Fruit fly (Drosophila melanogaster): ENCODE results near the gene Acbp1.

The Acbp1 gene

dm6 chr2L:8129996-8130641 lies 32.1 kb downstream of the Acbp1 start (continued):
- TF ChIP-seq sc (optimal IDR thresholded peaks at IDR 0.05) (no peak), sc (GFP tag; optimal IDR thresholded peaks at IDR 0.05) (no peak), zen (tag; optimal IDR thresholded peaks at IDR 0.05) (no peak), CG34376 (GFP tag; optimal IDR thresholded peaks at IDR 0.05) (peak; percentile 81), Mrtf (GFP tag; IDR thresholded peaks at IDR 0.05) (no peak), Poxn (GFP tag; IDR thresholded peaks at IDR 0.05) (no peak), Side (GFP tag; optimal IDR thresholded peaks at IDR 0.05) (no peak), Ssrp (tag; optimal IDR thresholded peaks at IDR 0.05) (no peak), pnt (GFP tag; optimal IDR thresholded peaks at IDR 0.05) (no peak), CG11696 (GFP tag; IDR thresholded peaks at IDR 0.05) (no peak)

dm6 chr2L:8128911-8129310 lies 33.3 kb downstream of the Acbp1 start:
- no peak for TF ChIP-seq CG18619 (GFP tag; optimal IDR thresholded peaks at IDR 0.05)
- TF ChIP-seq ranshi (GFP tag; IDR thresholded peaks at IDR 0.05) = no peak
- peak; percentile 4 for TF ChIP-seq sens (GFP tag)
- no peak for TF ChIP-seq CG8281 (tag; optimal IDR thresholded peaks at IDR 0.05)

- TF ChIP-seq B-H2 (GFP tag; optimal IDR thresholded peaks at IDR 0.05) (no peak), Mrtf (GFP tag; IDR thresholded peaks at IDR 0.05) (no peak), CG5953 (GFP tag; IDR thresholded peaks at IDR 0.05) (no peak), CG16815 (GFP tag; optimal IDR thresholded peaks at IDR 0.05) (no peak), psq (GFP tag; optimal IDR thresholded peaks at IDR 0.05) (no peak), Atf6 (GFP tag; IDR thresholded peaks at IDR 0.05) (no peak), odd (GFP tag; optimal IDR thresholded peaks at IDR 0.05) (no peak), onecut (GFP tag; IDR thresholded peaks at IDR 0.05) (no peak), sr (GFP tag; IDR thresholded peaks at IDR 0.05) (0 out of 3 replicates have a peak, but pooled peaks have one; percentile 23), CG10147 (GFP tag; optimal IDR thresholded peaks at IDR 0.05) (no peak), her (GFP tag; optimal IDR thresholded peaks at IDR 0.05) (no peak), Fer1 (GFP tag; optimal IDR thresholded peaks at IDR 0.05) (peak; percentile 5), CG9215 (GFP tag; IDR thresholded peaks at IDR 0.05) (no peak), zfh2 (GFP tag; optimal IDR thresholded peaks at IDR 0.05) (no peak), CG5245 (GFP tag; optimal IDR thresholded peaks at IDR 0.05) (no peak), Sox100B (GFP tag; optimal IDR thresholded peaks at IDR 0.05) (no peak), CG18476 (GFP tag; optimal IDR thresholded peaks at IDR 0.05) (no peak), ap (GFP tag; IDR thresholded peaks at IDR 0.05) (no peak), CG31441 (GFP tag; IDR thresholded peaks at IDR 0.05) (no peak), CG16813 (GFP tag; IDR thresholded peaks at IDR 0.05; ENCODE audit: partially characterized antibody) (peak; percentile 71), CkIIα-i1 (GFP tag; IDR thresholded peaks at IDR 0.05) (no peak), Awh (GFP tag; IDR thresholded peaks at IDR 0.05) (no peak), wek (GFP tag; optimal IDR thresholded peaks at IDR 0.05) (no peak), CG8089 (GFP tag; optimal IDR thresholded peaks at IDR 0.05) (no peak), CG17328 (GFP tag; IDR thresholded peaks at IDR 0.05) (no peak), Dad (GFP tag; optimal IDR thresholded peaks at IDR 0.05) (no peak), ken (GFP tag; IDR thresholded peaks at IDR 0.05) (no peak), Abd-B (GFP tag; optimal IDR thresholded peaks at IDR 0.05) (no peak), Poxn (GFP tag; IDR thresholded peaks at IDR 0.05) (no peak), MESR4 (GFP tag; optimal IDR thresholded peaks at IDR 0.05) (peak; percentile 73), CG2116 (GFP tag; optimal IDR thresholded peaks at IDR 0.05) (peak; percentile 93), fd64A (GFP tag; optimal IDR thresholded peaks at IDR 0.05) (no peak), ro (GFP tag; IDR thresholded peaks at IDR 0.05) (no peak), rib (GFP tag; IDR thresholded peaks at IDR 0.05) (no peak), sd (tag; optimal IDR thresholded peaks at IDR 0.05) (no peak), stc (GFP tag; IDR thresholded peaks at IDR 0.05) (no peak)
Measured at dm6 chr2L:8126849-8127602, 35.2 kb downstream of the Acbp1 start, which contains the start of the genes CG12375 and CG8668. CG12375 (minus strand) TSS chr2L:8126890. CG8668 (plus strand) TSS chr2L:8127001.

Data from whole organism, embryonic.